Fruit fly (Drosophila melanogaster) whole organism, embryonic: Measurements from ENCODE around the gene dre4.

Experiments used
- Awh ChIP-seq: fragments of 200-800 bp; sonication (Bioruptor generic); IDR thresholded peaks from 2 replicates; pipeline ENCODE4, ENCODE4 v1.3.6; 2022; ENCODE audit warnings: missing biosample characterization, missing genetic modification characterization
- CG10979 ChIP-seq: fragments of 200-800 bp; sonication (Bioruptor generic); optimal IDR thresholded peaks from 2 replicates; lab custom pipeline; 2018; ENCODE audit warnings: missing biosample characterization, mild to moderate bottlenecking, missing genetic modification characterization, moderate library complexity
- CG11456 ChIP-seq: fragments of 200-800 bp; sonication (Bioruptor generic); IDR thresholded peaks from 3 replicates; pipeline ENCODE4 v1.3.6; 2022; ENCODE audit warnings: missing biosample characterization, missing genetic modification characterization
- CG12071 ChIP-seq: fragments of 200-800 bp; sonication (Bioruptor generic); optimal IDR thresholded peaks from 3 replicates; lab custom pipeline; 2018; ENCODE audit warnings: missing biosample characterization, mild to moderate bottlenecking, missing genetic modification characterization
- CG12299 ChIP-seq: fragments of 200-800 bp; sonication (Bioruptor generic); optimal IDR thresholded peaks from 2 replicates; lab custom pipeline; 2018; ENCODE audit warnings: missing biosample characterization, mild to moderate bottlenecking, missing genetic modification characterization
- CG12942 ChIP-seq: fragments of 200-800 bp; sonication (Bioruptor generic); optimal IDR thresholded peaks from 3 replicates; lab custom pipeline; 2016; ENCODE audit warnings: missing biosample characterization, missing genetic modification characterization
- CG14014 ChIP-seq: fragments of 200-800 bp; sonication (Bioruptor generic); IDR thresholded peaks from 2 replicates; pipeline ENCODE4 v1.3.6; 2022; ENCODE audit warnings: missing biosample characterization, missing genetic modification characterization
- CG14667 ChIP-seq: fragments of 200-800 bp; sonication (Bioruptor generic); IDR thresholded peaks from 2 replicates; pipeline ENCODE4 v1.3.6; 2022; ENCODE audit warnings: missing biosample characterization, missing genetic modification characterization
- CG17802 ChIP-seq: fragments of 200-800 bp; sonication (Bioruptor generic); optimal IDR thresholded peaks from 2 replicates; lab custom pipeline; 2018; ENCODE audit warnings: missing biosample characterization, mild to moderate bottlenecking, missing genetic modification characterization, moderate library complexity
- CG17829 ChIP-seq: fragments of 200-800 bp; optimal IDR thresholded peaks from 2 replicates; lab custom pipeline; 2019; ENCODE audit warnings: missing biosample characterization, mild to moderate bottlenecking, missing genetic modification characterization, moderate library complexity
- CG2199 ChIP-seq: fragments of 200-800 bp; sonication (Bioruptor generic); IDR thresholded peaks from 3 replicates; pipeline ENCODE4 v1.3.6; 2022; ENCODE audit warnings: missing biosample characterization, missing genetic modification characterization
- CG30431 ChIP-seq: fragments of 200-800 bp; sonication (Bioruptor generic); optimal IDR thresholded peaks from 2 replicates; lab custom pipeline; 2017; ENCODE audit warnings: missing biosample characterization, missing genetic modification characterization
- CG3726 ChIP-seq: fragments of 200-800 bp; sonication (Bioruptor generic); IDR thresholded peaks from 3 replicates; pipeline ENCODE4, ENCODE4 v1.3.6; 2022; ENCODE audit warnings: missing biosample characterization, missing genetic modification characterization
- CG4424 ChIP-seq: fragments of 200-800 bp; sonication (Bioruptor generic); optimal IDR thresholded peaks from 3 replicates; lab custom pipeline; 2016; ENCODE audit warnings: missing biosample characterization, missing genetic modification characterization
- CG4730 ChIP-seq: fragments of 200-800 bp; sonication (Bioruptor generic); IDR thresholded peaks from 2 replicates; pipeline ENCODE4 v1.3.6; 2022; ENCODE audit warnings: missing biosample characterization, missing genetic modification characterization
- CG6683 ChIP-seq: fragments of 200-800 bp; sonication (Bioruptor generic); optimal IDR thresholded peaks from 2 replicates; lab custom pipeline; 2017; ENCODE audit warnings: missing biosample characterization, mild to moderate bottlenecking, missing genetic modification characterization, missing genetic modification reagents
- CG6689 ChIP-seq: fragments of 200-800 bp; sonication (Bioruptor generic); IDR thresholded peaks from 2 replicates; pipeline ENCODE4 v1.3.6; 2022; ENCODE audit warnings: missing biosample characterization, missing genetic modification characterization
- CG7357 ChIP-seq: fragments of 200-800 bp; sonication (Bioruptor generic); IDR thresholded peaks from 3 replicates; pipeline ENCODE4 v1.3.6; 2022; ENCODE audit warnings: missing biosample characterization, missing genetic modification characterization
- CG7839 ChIP-seq: fragments of 200-800 bp; sonication (Bioruptor generic); optimal IDR thresholded peaks from 3 replicates; lab custom pipeline; 2018; ENCODE audit warnings: missing biosample characterization, mild to moderate bottlenecking, missing genetic modification characterization, moderate library complexity
- Drgx ChIP-seq: fragments of 200-800 bp; sonication (Bioruptor generic); IDR thresholded peaks from 2 replicates; pipeline ENCODE4 v1.3.6; 2022; ENCODE audit warnings: missing biosample characterization, missing genetic modification characterization
- E2f1 ChIP-seq: fragments of 200-800 bp; sonication (Bioruptor generic); IDR thresholded peaks from 2 replicates; pipeline ENCODE4 v1.3.6; 2022; ENCODE audit warnings: missing biosample characterization, missing genetic modification characterization
- HHEX ChIP-seq: fragments of 200-800 bp; sonication (Bioruptor generic); optimal IDR thresholded peaks from 3 replicates; lab custom pipeline; 2017; ENCODE audit warnings: missing biosample characterization, mild to moderate bottlenecking, missing genetic modification characterization, missing genetic modification reagents
- Med ChIP-seq: fragments of 200-800 bp; sonication (Bioruptor generic); peaks from one replicate; lab custom pipeline; 2016; ENCODE audit warnings: missing biosample characterization, missing genetic modification characterization, mild to moderate bottlenecking, inconsistent platforms, moderate library complexity
- Oli ChIP-seq: fragments of 200-800 bp; sonication (Bioruptor generic); optimal IDR thresholded peaks from 2 replicates; lab custom pipeline; 2018; ENCODE audit warnings: missing biosample characterization, mild to moderate bottlenecking, missing genetic modification characterization, moderate library complexity
- Rfx ChIP-seq: fragments of 200-800 bp; sonication (Bioruptor generic); IDR thresholded peaks from 2 replicates; pipeline ENCODE4 v1.3.6; 2022; ENCODE audit warnings: missing biosample characterization, missing genetic modification characterization
- Rx ChIP-seq: fragments of 200-800 bp; sonication (Bioruptor generic); IDR thresholded peaks from 2 replicates; pipeline ENCODE4 v1.3.6; 2022; ENCODE audit warnings: missing biosample characterization, missing genetic modification characterization
- Six4 ChIP-seq: fragments of 200-800 bp; sonication (Bioruptor generic); optimal IDR thresholded peaks from 2 replicates; lab custom pipeline; 2016; ENCODE audit warnings: missing biosample characterization, missing genetic modification characterization
- YL-1 ChIP-seq: fragments of 200-800 bp; sonication (Bioruptor generic); optimal IDR thresholded peaks from 3 replicates; lab custom pipeline; 2017; ENCODE audit warnings: missing biosample characterization, mild to moderate bottlenecking, missing genetic modification characterization
- al ChIP-seq: fragments of 200-800 bp; sonication (Bioruptor generic); IDR thresholded peaks from 2 replicates; pipeline ENCODE4 v1.3.6; 2022; ENCODE audit warnings: missing biosample characterization, missing genetic modification characterization
- ara ChIP-seq: fragments of 200-800 bp; sonication (Bioruptor generic); IDR thresholded peaks from 2 replicates; pipeline ENCODE4 v1.3.6; 2022; ENCODE audit warnings: missing biosample characterization, missing genetic modification characterization
- bcd ChIP-seq: fragments of 200-800 bp; sonication (Bioruptor generic); optimal IDR thresholded peaks from 2 replicates; lab custom pipeline; 2017; ENCODE audit warnings: missing biosample characterization, mild to moderate bottlenecking, missing genetic modification characterization
- bigmax ChIP-seq: fragments of 200-800 bp; sonication (Bioruptor generic); optimal IDR thresholded peaks from 2 replicates; lab custom pipeline; 2018; ENCODE audit warnings: missing biosample characterization, mild to moderate bottlenecking, missing genetic modification characterization
- dmrt99B ChIP-seq: fragments of 200-800 bp; sonication (Bioruptor generic); optimal IDR thresholded peaks from 2 replicates; lab custom pipeline; 2018; ENCODE audit warnings: missing biosample characterization, mild to moderate bottlenecking, missing genetic modification characterization, moderate library complexity
- exex ChIP-seq: fragments of 200-800 bp; sonication (Bioruptor generic); optimal IDR thresholded peaks from 4 replicates; lab custom pipeline; 2018; ENCODE audit warnings: missing biosample characterization, mild to moderate bottlenecking, missing genetic modification characterization, moderate library complexity
- fd64A ChIP-seq: fragments of 200-800 bp; sonication (Bioruptor generic); optimal IDR thresholded peaks from 3 replicates; lab custom pipeline; 2018; ENCODE audit warnings: missing biosample characterization, mild to moderate bottlenecking, missing genetic modification characterization
- fd96Cb ChIP-seq: fragments of 200-800 bp; sonication (Bioruptor generic); optimal IDR thresholded peaks from 2 replicates; lab custom pipeline; 2018; ENCODE audit warnings: missing biosample characterization, mild to moderate bottlenecking, missing genetic modification characterization, moderate library complexity
- grn ChIP-seq: fragments of 200-800 bp; sonication (Bioruptor generic); optimal IDR thresholded peaks from 3 replicates; lab custom pipeline; 2017; ENCODE audit warnings: missing biosample characterization, missing genetic modification characterization
- hkb ChIP-seq, 2 experiments: fragments of 200-800 bp in 1 of 2; fragments of >200 bp in 1 of 2; sonication (Bioruptor generic) in 1 of 2; IDR thresholded peaks in 1 of 2; optimal IDR thresholded peaks in 1 of 2; 2 replicates each; pipeline versions ENCODE4 v1.3.6 to Lab custom; 2017 to 2022; ENCODE audit warnings: missing biosample characterization in 1 of 2, missing genetic modification characterization in 1 of 2
- kah ChIP-seq: fragments of 200-800 bp; sonication (Bioruptor generic); optimal IDR thresholded peaks from 2 replicates; lab custom pipeline; 2018; ENCODE audit warnings: missing biosample characterization, mild to moderate bottlenecking, missing genetic modification characterization
- nmo ChIP-seq: fragments of 200-800 bp; sonication (Bioruptor generic); optimal IDR thresholded peaks from 2 replicates; lab custom pipeline; 2018; ENCODE audit warnings: missing biosample characterization, mild to moderate bottlenecking, missing genetic modification characterization, moderate library complexity
- pan ChIP-seq, 4 experiments: fragments of >200 bp in 3 of 4; fragments of 200-800 bp in 1 of 4; sonication (Bioruptor generic) in 1 of 4; optimal IDR thresholded peaks in 3 of 4; IDR thresholded peaks in 1 of 4; 2 replicates each; pipeline versions ENCODE4 v1.3.6 to Lab custom; 2017 to 2022; ENCODE audit warnings: missing biosample characterization in 2 of 4, missing genetic modification characterization in 2 of 4, mixed read lengths in 1 of 4
- peb ChIP-seq: fragments of 200-800 bp; sonication (Bioruptor generic); IDR thresholded peaks from 2 replicates; pipeline ENCODE4 v1.3.6; 2022; ENCODE audit warnings: missing biosample characterization, missing genetic modification characterization
- prd ChIP-seq, 3 experiments: fragments of >200 bp in 2 of 3; fragments of 200-800 bp in 1 of 3; sonication (Bioruptor generic) in 1 of 3; optimal IDR thresholded peaks in 2 of 3; IDR thresholded peaks in 1 of 3; 2 replicates in 2 of 3; 3 replicates in 1 of 3; pipeline versions ENCODE4 v1.3.6 to Lab custom; 2017 to 2022; ENCODE audit warnings: missing biosample characterization in 1 of 3, missing genetic modification characterization in 1 of 3
- pum ChIP-seq: fragments of 200-800 bp; sonication (Bioruptor generic); optimal IDR thresholded peaks from 2 replicates; lab custom pipeline; 2016; ENCODE audit warnings: missing biosample characterization, missing genetic modification characterization
- row ChIP-seq: fragments of 200-800 bp; sonication (Bioruptor generic); IDR thresholded peaks from 3 replicates; pipeline ENCODE4 v1.3.6; 2022; ENCODE audit warnings: missing biosample characterization, missing genetic modification characterization
- sim ChIP-seq: fragments of 200-800 bp; sonication (Bioruptor generic); IDR thresholded peaks from 2 replicates; pipeline ENCODE4 v1.3.6; 2022; ENCODE audit warnings: missing biosample characterization, missing genetic modification characterization
- stc ChIP-seq: fragments of 200-800 bp; sonication (Bioruptor generic); IDR thresholded peaks from 2 replicates; pipeline ENCODE4 v1.3.6; 2022; ENCODE audit warnings: missing biosample characterization, missing genetic modification characterization
- vvl ChIP-seq: fragments of 200-800 bp; sonication (Bioruptor generic); IDR thresholded peaks from 2 replicates; pipeline ENCODE4 v1.3.6; 2022; ENCODE audit warnings: missing biosample characterization, missing genetic modification characterization
- zfh1 ChIP-seq: fragments of 200-800 bp; sonication (Bioruptor generic); IDR thresholded peaks from 3 replicates; pipeline ENCODE4 v1.3.6; 2022; ENCODE audit warnings: missing biosample characterization, missing genetic modification characterization

The dre4 gene

dm6 chr3L:1868841-1869240, 7.3 kb downstream of the dre4 start (continued):
- TF ChIP-seq row (peak; percentile 28; the same call in 1 of the 3 replicates), Med (GFP tag; lab: Kevin White, UChicago) (peak; percentile 70), nmo (GFP tag; lab: Kevin White, UChicago) (peak; percentile 15), peb (GFP tag; lab: Robert Waterston, UW) (peak; percentile 29; the same call in 1 of the 2 replicates), HHEX (peak; percentile 45), pum (GFP tag; lab: Kevin White, UChicago) (no peak), CG3726 (0 out of 3 replicates have a peak, but pooled peaks have one; percentile 26), bcd (peak; percentile 23), CG14014 (peak; percentile 40; the same call in 1 of the 2 replicates), Drgx (GFP tag; lab: Robert Waterston, UW) (peak; percentile 72), prd (optimal IDR thresholded peaks at IDR 0.05; lab: Kevin White, UChicago) (no peak), prd (GFP tag; IDR thresholded peaks at IDR 0.05; lab: Robert Waterston, UW) (peak; percentile 56; the same call in 1 of the 3 replicates), vvl (GFP tag; lab: Robert Waterston, UW) (peak; percentile 72), CG12942 (GFP tag; lab: Kevin White, UChicago) (no peak), CG12299 (tag; lab: Kevin White, UChicago) (no peak), CG7357 (GFP tag; lab: Robert Waterston, UW) (peak; percentile 63), CG4730 (GFP tag; lab: Robert Waterston, UW) (peak; percentile 24; the same call in 1 of the 2 replicates), CG4424 (GFP tag; lab: Kevin White, UChicago) (peak; percentile 57), hkb (optimal IDR thresholded peaks at IDR 0.05; lab: Kevin White, UChicago) (no peak), hkb (GFP tag; IDR thresholded peaks at IDR 0.05; lab: Robert Waterston, UW) (peak; percentile 47), CG17802 (tag; lab: Kevin White, UChicago) (peak; percentile 8), zfh1 (GFP tag; lab: Robert Waterston, UW) (peak; percentile 68; the same call in 2 of the 3 replicates), CG10979 (tag; lab: Kevin White, UChicago) (peak; percentile 13), bigmax (GFP tag; lab: Kevin White, UChicago) (no peak), CG30431 (GFP tag; lab: Kevin White, UChicago) (no peak), pan (optimal IDR thresholded peaks at IDR 0.05; lab: Kevin White, UChicago) (no peak), pan (GFP tag; optimal IDR thresholded peaks at IDR 0.05 in 1 of 2, IDR thresholded peaks at IDR 0.05 in 1 of 2) (peak in 1 of 2 experiments; percentile 61), YL-1 (GFP tag; lab: Kevin White, UChicago) (no peak), Rx (no peak; the same call in 1 of the 2 replicates), fd96Cb (tag; lab: Kevin White, UChicago) (peak; percentile 3), stc (peak; percentile 42; the same call in 1 of the 2 replicates), CG17829 (tag; lab: Kevin White, UChicago) (peak; percentile 18), exex (tag; lab: Kevin White, UChicago) (peak; percentile 31), Rfx (peak; percentile 66), grn (GFP tag; lab: Kevin White, UChicago) (no peak), kah (no peak), CG2199 (GFP tag; lab: Robert Waterston, UW) (no peak), al (GFP tag; lab: Robert Waterston, UW) (peak; percentile 41; the same call in 1 of the 2 replicates), fd64A (GFP tag; lab: Kevin White, UChicago) (no peak), CG6689 (GFP tag; lab: Robert Waterston, UW) (peak; percentile 55), Awh (GFP tag; lab: Robert Waterston, UW) (peak; percentile 60; the same call in 1 of the 2 replicates), CG11456 (GFP tag; lab: Robert Waterston, UW) (0 out of 3 replicates have a peak, but pooled peaks have one; percentile 27), sim (GFP tag; lab: Robert Waterston, UW) (0 out of 2 replicates have a peak, but pooled peaks have one; percentile 20), E2f1 (peak; percentile 54; the same call in 1 of the 2 replicates), dmrt99B (tag; lab: Kevin White, UChicago) (peak; percentile 67), ara (GFP tag; lab: Robert Waterston, UW) (peak; percentile 48; the same call in 1 of the 2 replicates), CG14667 (GFP tag; lab: Robert Waterston, UW) (peak; percentile 26; the same call in 1 of the 2 replicates), Six4 (GFP tag; lab: Kevin White, UChicago) (peak; percentile 11), CG12071 (no peak), CG6683 (GFP tag; lab: Kevin White, UChicago) (peak; percentile 31), CG7839 (tag; lab: Kevin White, UChicago) (no peak), Oli (peak; percentile 9)
